Fruit fly (Drosophila melanogaster) whole organism, wandering third instar larva: ENCODE data around the gene comm.

Source experiments
- Abd-B ChIP-seq: fragments of >200 bp; optimal IDR thresholded peaks from 2 replicates; lab custom pipeline; 2017; ENCODE audit warnings: missing biosample characterization, missing genetic modification characterization
- CG32264 ChIP-seq: fragments of 200-800 bp; sonication (Bioruptor generic); optimal IDR thresholded peaks from 2 replicates; lab custom pipeline; 2016; ENCODE audit warnings: missing biosample characterization, missing genetic modification characterization
- CG9705 ChIP-seq: fragments of 200-800 bp; sonication (Bioruptor generic); optimal IDR thresholded peaks from 2 replicates; lab custom pipeline; 2018; ENCODE audit warnings: missing biosample characterization, mild to moderate bottlenecking, missing genetic modification characterization
- CrebA ChIP-seq: fragments of 200-800 bp; sonication (Bioruptor generic); optimal IDR thresholded peaks from 2 replicates; lab custom pipeline; 2016; ENCODE audit warnings: missing biosample characterization, mild to moderate bottlenecking, missing genetic modification characterization, borderline replicate concordance
- Dfd ChIP-seq: fragments of >200 bp; optimal IDR thresholded peaks from 2 replicates; lab custom pipeline; 2017; ENCODE audit warnings: missing biosample characterization, missing genetic modification characterization
- Dif ChIP-seq: fragments of 200-275, 200-300 bp; sonication (Bioruptor generic); optimal IDR thresholded peaks from 2 replicates; lab custom pipeline; 2018; ENCODE audit warnings: missing biosample characterization, missing genetic modification characterization; ENCODE audit not compliant: partially characterized antibody
- GATAd ChIP-seq: sonication (Bioruptor generic); optimal IDR thresholded peaks from 2 replicates; lab custom pipeline; 2016; ENCODE audit warnings: missing biosample characterization, missing genetic modification characterization
- HLH106 ChIP-seq: fragments of 200-800 bp; optimal IDR thresholded peaks from 3 replicates; lab custom pipeline; 2019; ENCODE audit warnings: missing biosample characterization, mild to moderate bottlenecking, missing genetic modification characterization, moderate library complexity
- Hnf4 ChIP-seq: fragments of 200-800 bp; sonication (Bioruptor generic); optimal IDR thresholded peaks from 2 replicates; lab custom pipeline; 2016; ENCODE audit warnings: missing biosample characterization, mild to moderate bottlenecking, missing genetic modification characterization
- Hr78 ChIP-seq: fragments of >200 bp; optimal IDR thresholded peaks from 2 replicates; lab custom pipeline; 2017; ENCODE audit warnings: missing biosample characterization, missing genetic modification characterization
- Hr83 ChIP-seq: fragments of 200-300 bp; sonication (Bioruptor generic); optimal IDR thresholded peaks from 2 replicates; lab custom pipeline; 2016; ENCODE audit warnings: missing biosample characterization, mild to moderate bottlenecking, missing genetic modification characterization, moderate library complexity; ENCODE audit not compliant: poor library complexity, severe bottlenecking
- Jra ChIP-seq: sonication (Bioruptor generic); optimal IDR thresholded peaks from 2 replicates; lab custom pipeline; 2016; ENCODE audit warnings: missing biosample characterization, missing genetic modification characterization
- Mio ChIP-seq: sonication (Bioruptor generic); optimal IDR thresholded peaks from 2 replicates; lab custom pipeline; 2016; ENCODE audit warnings: missing biosample characterization, missing genetic modification characterization
- OdsH ChIP-seq: fragments of 200-800 bp; sonication (Bioruptor generic); optimal IDR thresholded peaks from 2 replicates; lab custom pipeline; 2016; ENCODE audit warnings: missing biosample characterization, mild to moderate bottlenecking, missing genetic modification characterization
- Rel ChIP-seq, 2 experiments: fragments of 200-800 bp; sonication (Bioruptor generic) in 1 of 2; optimal IDR thresholded peaks; 2 replicates in 1 of 2; 3 replicates in 1 of 2; lab custom pipeline; 2016 to 2019; ENCODE audit warnings: mild to moderate bottlenecking in 2 of 2, missing biosample characterization in 2 of 2, missing genetic modification characterization in 2 of 2, moderate library complexity in 1 of 2
- Sp1 ChIP-seq: fragments of 200-800 bp; sonication (Bioruptor generic); optimal IDR thresholded peaks from 3 replicates; lab custom pipeline; 2019; ENCODE audit warnings: missing biosample characterization, mild to moderate bottlenecking, missing genetic modification characterization, moderate library complexity
- br ChIP-seq: fragments of 200-800 bp; sonication (Bioruptor generic); optimal IDR thresholded peaks from 2 replicates; lab custom pipeline; 2016; ENCODE audit warnings: missing biosample characterization, missing genetic modification characterization
- brk ChIP-seq: fragments of 200-800 bp; sonication (Bioruptor generic); optimal IDR thresholded peaks from 2 replicates; lab custom pipeline; 2016; ENCODE audit warnings: missing biosample characterization, mild to moderate bottlenecking, missing genetic modification characterization
- dl ChIP-seq, 2 experiments: fragments of 175-275, 200-275 bp in 1 of 2; fragments of 200-275 bp in 1 of 2; sonication (Bioruptor generic); optimal IDR thresholded peaks; lab custom pipeline; 2018; ENCODE audit warnings: mild to moderate bottlenecking in 2 of 2, missing biosample characterization in 2 of 2, missing genetic modification characterization in 2 of 2, moderate library complexity in 2 of 2; ENCODE audit not compliant: partially characterized antibody in 2 of 2, insufficient read depth in 1 of 2
- dmrt93B ChIP-seq: fragments of 200-800 bp; sonication (Bioruptor generic); optimal IDR thresholded peaks from 2 replicates; lab custom pipeline; 2018; ENCODE audit warnings: missing biosample characterization, mild to moderate bottlenecking, missing genetic modification characterization
- dsf ChIP-seq: sonication (Bioruptor generic); optimal IDR thresholded peaks from 2 replicates; lab custom pipeline; 2016; ENCODE audit warnings: missing biosample characterization, missing genetic modification characterization, borderline replicate concordance
- ey ChIP-seq: fragments of 200-800 bp; sonication (Bioruptor generic); optimal IDR thresholded peaks from 2 replicates; lab custom pipeline; 2016; ENCODE audit warnings: missing biosample characterization, missing genetic modification characterization
- foxo ChIP-seq, 2 experiments: fragments of 200-800 bp; sonication (Bioruptor generic); optimal IDR thresholded peaks; 2 replicates in 1 of 2; 3 replicates in 1 of 2; lab custom pipeline; 2016 to 2017; ENCODE audit warnings: missing biosample characterization in 2 of 2, missing genetic modification characterization in 2 of 2
- fru ChIP-seq: fragments of 200-800 bp; sonication (Bioruptor generic); optimal IDR thresholded peaks from 3 replicates; lab custom pipeline; 2016; ENCODE audit warnings: missing biosample characterization, mild to moderate bottlenecking, missing genetic modification characterization
- h ChIP-seq: fragments of 200-800 bp; sonication (Bioruptor generic); optimal IDR thresholded peaks from 3 replicates; lab custom pipeline; 2016; ENCODE audit warnings: missing biosample characterization, mild to moderate bottlenecking, missing genetic modification characterization
- jim ChIP-seq: fragments of 175-275, 200-325 bp; sonication (Bioruptor generic); optimal IDR thresholded peaks from 2 replicates; lab custom pipeline; 2016; ENCODE audit warnings: missing biosample characterization, mild to moderate bottlenecking, missing genetic modification characterization
- pan ChIP-seq: fragments of >200 bp; optimal IDR thresholded peaks from 2 replicates; lab custom pipeline; 2017
- psq ChIP-seq: fragments of 200-800 bp; sonication (Bioruptor generic); optimal IDR thresholded peaks from 3 replicates; lab custom pipeline; 2017; ENCODE audit warnings: missing biosample characterization, mild to moderate bottlenecking, missing genetic modification characterization, moderate library complexity
- rgr ChIP-seq: fragments of 200-800 bp; sonication (Bioruptor generic); optimal IDR thresholded peaks from 3 replicates; lab custom pipeline; 2016; ENCODE audit warnings: missing biosample characterization, mild to moderate bottlenecking, missing genetic modification characterization
- sage ChIP-seq: fragments of 200-800 bp; sonication (Bioruptor generic); optimal IDR thresholded peaks from 2 replicates; lab custom pipeline; 2016; ENCODE audit warnings: missing biosample characterization, mild to moderate bottlenecking, missing genetic modification characterization
- sv ChIP-seq: fragments of 200-800 bp; sonication (Bioruptor generic); optimal IDR thresholded peaks from 3 replicates; lab custom pipeline; 2016; ENCODE audit warnings: missing biosample characterization, missing genetic modification characterization
- woc ChIP-seq: sonication (Bioruptor generic); optimal IDR thresholded peaks from 2 replicates; lab custom pipeline; 2016; ENCODE audit warnings: missing biosample characterization, mild to moderate bottlenecking, missing genetic modification characterization

The comm gene

DNA sequence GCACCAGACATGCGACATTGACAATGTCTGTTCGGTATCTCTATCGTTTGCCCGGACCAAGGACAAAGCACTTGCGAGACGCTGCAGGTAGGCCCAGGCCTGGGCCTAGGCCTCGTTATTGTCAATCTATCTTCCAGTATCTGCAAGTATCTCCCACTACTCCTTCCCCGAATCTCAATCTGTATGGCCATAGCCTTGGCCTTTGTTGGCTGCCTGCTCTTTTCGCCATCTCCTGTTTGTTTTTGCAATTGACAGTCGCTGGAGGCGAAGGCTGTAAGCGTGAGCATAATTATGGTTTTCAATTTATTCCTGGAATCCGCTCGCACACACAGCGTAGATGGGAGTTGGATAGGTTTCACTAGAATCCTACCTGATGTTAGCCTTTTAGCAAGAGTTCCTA, 16.2 kb downstream of the comm start:
- TF ChIP-seq Jra (GFP tag; lab: Kevin White, UChicago) (no peak), br (GFP tag; lab: Kevin White, UChicago) (no peak), Rel (GFP tag; optimal IDR thresholded peaks at IDR 0.05; lab: Kevin White, UChicago) (no peak), Rel (tag; optimal IDR thresholded peaks at IDR 0.05; lab: Kevin White, UChicago) (no peak), Dfd (GFP tag; lab: Kevin White, UChicago) (no peak)

DNA sequence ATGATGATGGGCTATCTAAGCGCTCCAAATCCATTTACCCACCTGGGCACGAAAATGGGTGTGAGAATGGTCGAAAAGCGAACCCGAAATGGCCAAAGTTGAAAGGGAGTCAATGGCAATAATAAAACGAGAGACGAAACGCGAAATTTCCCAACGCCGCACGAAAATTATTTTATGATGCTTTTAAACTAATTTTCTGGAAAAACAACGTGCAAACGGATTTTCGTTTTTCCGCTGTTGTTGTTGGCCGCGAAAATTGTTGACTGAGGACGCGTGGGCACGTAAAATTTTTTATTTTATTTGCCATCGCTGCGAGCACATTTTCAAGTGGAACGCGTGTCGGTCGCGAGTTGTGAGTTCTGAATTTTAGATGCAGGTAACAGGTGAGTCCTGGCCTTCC, 17.1 kb downstream of the comm start:
- TF ChIP-seq sage (GFP tag; lab: Kevin White, UChicago) (no peak), foxo (GFP tag; optimal IDR thresholded peaks at IDR 0.05; lab: Kevin White, UChicago) (no peak), Abd-B (GFP tag; lab: Kevin White, UChicago) (no peak), CG9705 (GFP tag; lab: Kevin White, UChicago) (no peak), HLH106 (no peak), psq (GFP tag; lab: Kevin White, UChicago) (no peak), brk (GFP tag; lab: Kevin White, UChicago) (no peak), jim (no peak), fru (GFP tag; lab: Kevin White, UChicago) (no peak), Hr83 (GFP tag; lab: Kevin White, UChicago) (no peak), woc (GFP tag; lab: Kevin White, UChicago) (no peak), pan (lab: Kevin White, UChicago) (no peak), sv (GFP tag; lab: Kevin White, UChicago) (no peak), Hnf4 (GFP tag; lab: Kevin White, UChicago) (no peak), h (GFP tag; lab: Kevin White, UChicago) (no peak)
- TF ChIP-seq, all 38 proteins: peak for 0

DNA sequence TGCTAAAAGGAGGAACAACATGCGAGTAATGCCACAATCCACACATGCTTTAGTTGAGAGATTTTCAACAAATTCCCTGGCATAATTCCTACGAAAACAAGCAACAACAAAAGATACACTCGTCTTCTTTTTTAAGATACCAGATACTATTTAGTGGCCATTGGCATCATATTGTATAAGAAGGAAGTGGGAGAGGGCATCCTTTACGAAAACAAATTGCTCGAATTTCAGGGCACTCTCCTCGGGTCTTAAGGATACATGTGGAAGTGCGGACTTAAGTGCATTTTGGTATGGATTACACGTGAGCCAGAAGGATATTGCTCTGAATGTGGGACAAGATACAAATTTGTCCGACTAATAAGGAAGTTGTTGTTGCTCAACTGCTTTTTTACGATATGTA, 18.1 kb downstream of the comm start:
- TF ChIP-seq Hr78 (GFP tag; lab: Kevin White, UChicago) (no peak), Mio (GFP tag; lab: Kevin White, UChicago) (no peak), GATAd (no peak), CG32264 (GFP tag; lab: Kevin White, UChicago) (no peak), dsf (no peak), Dfd (GFP tag; lab: Kevin White, UChicago) (no peak), HLH106 (no peak), CrebA (GFP tag; lab: Kevin White, UChicago) (no peak), Abd-B (GFP tag; lab: Kevin White, UChicago) (no peak)

DNA sequence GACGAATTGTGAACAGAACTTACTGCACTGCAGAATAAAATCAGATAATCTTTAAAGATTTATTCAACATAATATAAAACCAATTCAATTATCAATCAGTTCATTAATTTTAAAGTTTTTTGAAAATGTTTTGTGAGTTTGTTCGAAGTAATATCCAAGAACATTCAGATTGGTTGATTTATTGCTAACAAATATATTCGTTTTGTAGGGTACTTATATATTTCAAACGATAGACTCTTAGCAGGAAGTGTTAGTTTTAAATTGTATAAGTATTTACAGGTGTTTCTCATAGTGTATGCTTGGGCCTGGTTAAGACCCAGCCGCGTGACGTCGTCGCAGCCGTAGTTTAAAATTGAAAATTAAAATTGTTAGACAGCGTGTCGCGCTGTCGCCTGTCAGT, 19.7 kb downstream of the comm start:
- no peak for TF ChIP-seq Hr83 (GFP tag; lab: Kevin White, UChicago)
- no peak for TF ChIP-seq h (GFP tag; lab: Kevin White, UChicago)
- no peak for TF ChIP-seq GATAd
- TF ChIP-seq dl (GFP tag; optimal IDR thresholded peaks at IDR 0.05; lab: Kevin White, UChicago; ENCODE audit: insufficient read depth in 1 of 2, partially characterized antibody in 2 of 2), result no peak
- TF ChIP-seq Abd-B (GFP tag; lab: Kevin White, UChicago), result no peak
- TF ChIP-seq brk (GFP tag; lab: Kevin White, UChicago), result no peak
- no peak for TF ChIP-seq Sp1
- no peak for TF ChIP-seq OdsH
- no peak for TF ChIP-seq Dif

DNA sequence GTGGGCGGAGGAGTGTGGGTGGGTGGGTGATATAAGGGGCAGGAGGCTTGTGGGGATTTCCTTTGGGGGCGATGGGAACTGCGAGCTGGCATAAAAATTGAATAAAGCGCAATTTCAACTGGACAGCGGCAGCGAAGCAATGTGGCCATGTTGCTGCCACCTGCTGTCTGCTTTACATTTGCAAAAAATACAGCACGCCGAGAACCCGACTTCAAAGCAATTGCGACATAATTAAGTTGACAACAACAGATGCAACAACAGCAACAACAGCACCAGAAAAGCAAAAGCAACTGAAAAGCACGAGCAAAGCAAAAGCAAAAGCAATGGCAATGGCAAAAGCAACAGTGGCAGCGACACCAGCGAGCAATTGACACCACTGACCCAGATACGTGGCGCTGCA, 20.1 kb downstream of the comm start:
- no peak for TF ChIP-seq brk (GFP tag; lab: Kevin White, UChicago)
- no peak for TF ChIP-seq ey
- TF ChIP-seq Dfd (GFP tag; lab: Kevin White, UChicago), result no peak
- no peak for TF ChIP-seq psq (GFP tag; lab: Kevin White, UChicago)
- TF ChIP-seq rgr (GFP tag; lab: Kevin White, UChicago), result no peak
- TF ChIP-seq Sp1, result no peak
- no peak for TF ChIP-seq dmrt93B
- TF ChIP-seq, all 38 proteins: peak for 0
